Worm (Caenorhabditis elegans) whole organism, young adult: ENCODE data around the gene E04F6.4.
A peak's percentile ranks its signal among the peaks of the same experiment; 100 is the strongest.

Experiments
- C17E4.6 ChIP-seq: fragments of 200-800 bp; sonication (Bioruptor generic); IDR thresholded peaks from 2 replicates; pipeline ENCODE4 v1.3.6; 2022; ENCODE audit warnings: missing genetic modification reagents, missing genetic modification characterization, missing compliant biosample characterization
- F10E7.11 ChIP-seq: sonication (generic microtip); optimal IDR thresholded peaks from 2 replicates; lab custom pipeline; 2017; ENCODE audit warnings: mild to moderate bottlenecking, missing genetic modification characterization, moderate library complexity, missing compliant biosample characterization
- F55B11.4 ChIP-seq: sonication (generic microtip); optimal IDR thresholded peaks from 2 replicates; lab custom pipeline; 2016; ENCODE audit warnings: missing compliant biosample characterization, missing genetic modification characterization, borderline replicate concordance; ENCODE audit not compliant: insufficient read depth
- F57C9.4 ChIP-seq: sonication (generic microtip); optimal IDR thresholded peaks from 2 replicates; lab custom pipeline; 2017; ENCODE audit warnings: mild to moderate bottlenecking, missing genetic modification characterization, missing compliant biosample characterization
- K11D2.4 ChIP-seq: fragments of 200-800 bp; sonication (Bioruptor generic); IDR thresholded peaks from 2 replicates; pipeline ENCODE4 v1.3.6; 2022; ENCODE audit warnings: missing genetic modification reagents, missing genetic modification characterization, missing compliant biosample characterization
- T26A5.8 ChIP-seq: sonication (generic microtip); optimal IDR thresholded peaks from 2 replicates; lab custom pipeline; 2016; ENCODE audit warnings: missing genetic modification characterization, missing compliant biosample characterization
- Y53G8AR.9 ChIP-seq: fragments of 200-800 bp; sonication (Bioruptor generic); conservative IDR thresholded peaks from 2 replicates; pipeline ENCODE4 v1.3.6; 2022; ENCODE audit warnings: missing genetic modification reagents, missing genetic modification characterization, missing compliant biosample characterization
- Y67H2A.10 ChIP-seq: fragments of 200-800 bp; sonication (Bioruptor generic); conservative IDR thresholded peaks from 2 replicates; pipeline ENCODE4 v1.3.6; 2022; ENCODE audit warnings: missing genetic modification reagents, missing genetic modification characterization, missing compliant biosample characterization
- ZK185.1 ChIP-seq: sonication (generic microtip); optimal IDR thresholded peaks from 2 replicates; lab custom pipeline; 2016; ENCODE audit warnings: mild to moderate bottlenecking, missing genetic modification characterization, missing compliant biosample characterization; ENCODE audit not compliant: poor library complexity, severe bottlenecking
- akir-1 ChIP-seq: fragments of 200-800 bp; sonication (Bioruptor generic); optimal IDR thresholded peaks from 2 replicates; lab custom pipeline; 2018; ENCODE audit warnings: mild to moderate bottlenecking, missing genetic modification characterization, moderate library complexity, missing compliant biosample characterization
- aptf-2 ChIP-seq: fragments of 200-800 bp; sonication (Bioruptor generic); conservative IDR thresholded peaks from 2 replicates; pipeline ENCODE4 v1.3.6; 2022; ENCODE audit warnings: missing genetic modification reagents, missing genetic modification characterization, missing compliant biosample characterization
- aptf-3 ChIP-seq: fragments of 200-800 bp; sonication (Bioruptor generic); IDR thresholded peaks from 2 replicates; pipeline ENCODE4 v1.3.6; 2022; ENCODE audit warnings: missing genetic modification characterization, missing compliant biosample characterization
- attf-3 ChIP-seq: fragments of 200-800 bp; sonication (Bioruptor generic); conservative IDR thresholded peaks from 2 replicates; pipeline ENCODE4 v1.3.6; 2022; ENCODE audit warnings: missing genetic modification reagents, missing genetic modification characterization, missing compliant biosample characterization
- attf-6 ChIP-seq: fragments of 200-800 bp; sonication (Bioruptor generic); IDR thresholded peaks from 2 replicates; pipeline ENCODE4 v1.3.6; 2022; ENCODE audit warnings: missing genetic modification reagents, missing genetic modification characterization, missing compliant biosample characterization
- bed-1 ChIP-seq: fragments of 200-800 bp; sonication (Bioruptor generic); IDR thresholded peaks from 2 replicates; pipeline ENCODE4 v1.3.6; 2022; ENCODE audit warnings: missing genetic modification reagents, missing genetic modification characterization, missing compliant biosample characterization
- bed-2 ChIP-seq: fragments of 200-800 bp; sonication (Bioruptor generic); IDR thresholded peaks from 2 replicates; pipeline ENCODE4 v1.3.6; 2022; ENCODE audit warnings: missing genetic modification reagents, missing genetic modification characterization, missing compliant biosample characterization
- ccch-3 ChIP-seq: fragments of 200-800 bp; sonication (Bioruptor generic); optimal IDR thresholded peaks from 2 replicates; lab custom pipeline; 2018; ENCODE audit warnings: mild to moderate bottlenecking, missing genetic modification characterization, missing compliant biosample characterization
- ceh-100 ChIP-seq: fragments of 200-800 bp; sonication (Bioruptor generic); IDR thresholded peaks from 2 replicates; pipeline ENCODE4 v1.3.6; 2022; ENCODE audit warnings: missing genetic modification reagents, missing genetic modification characterization, missing compliant biosample characterization
- ceh-40 ChIP-seq: fragments of 200-800 bp; sonication (Bioruptor generic); IDR thresholded peaks from 2 replicates; pipeline ENCODE4 v1.3.6; 2022; ENCODE audit warnings: missing genetic modification characterization, missing compliant biosample characterization
- ceh-58 ChIP-seq: fragments of 200-800 bp; sonication (Bioruptor generic); IDR thresholded peaks from 2 replicates; pipeline ENCODE4 v1.3.6; 2022; ENCODE audit warnings: missing genetic modification characterization, missing compliant biosample characterization
- ceh-79 ChIP-seq: sonication (generic microtip); optimal IDR thresholded peaks from 2 replicates; lab custom pipeline; 2017; ENCODE audit warnings: mild to moderate bottlenecking, missing genetic modification characterization, missing compliant biosample characterization
- egl-44 ChIP-seq: fragments of 200-800 bp; sonication (Bioruptor generic); IDR thresholded peaks from 2 replicates; pipeline ENCODE4 v1.3.6; 2022; ENCODE audit warnings: missing genetic modification reagents, missing genetic modification characterization, missing compliant biosample characterization
- ets-4 ChIP-seq: fragments of 200-800 bp; sonication (Bioruptor generic); optimal IDR thresholded peaks from 2 replicates; lab custom pipeline; 2018; ENCODE audit warnings: mild to moderate bottlenecking, missing genetic modification characterization, missing compliant biosample characterization
- fkh-3 ChIP-seq: sonication (generic microtip); optimal IDR thresholded peaks from 2 replicates; lab custom pipeline; 2016; ENCODE audit warnings: mild to moderate bottlenecking, missing genetic modification characterization, missing compliant biosample characterization
- hmg-20 ChIP-seq: fragments of 200-800 bp; sonication (Bioruptor generic); IDR thresholded peaks from 2 replicates; pipeline ENCODE4 v1.3.6; 2022; ENCODE audit warnings: missing genetic modification reagents, missing genetic modification characterization, missing compliant biosample characterization
- hrde-1 ChIP-seq: sonication (generic microtip); optimal IDR thresholded peaks from 2 replicates; lab custom pipeline; 2016; ENCODE audit warnings: missing genetic modification characterization, mild to moderate bottlenecking, missing compliant biosample characterization, moderate library complexity, missing genotype, missing genetic modification reagents, borderline replicate concordance
- lag-1 ChIP-seq: fragments of 200-800 bp; sonication (Bioruptor generic); IDR thresholded peaks from 2 replicates; pipeline ENCODE4 v1.3.6; 2022; ENCODE audit warnings: missing genetic modification reagents, missing genetic modification characterization, missing compliant biosample characterization
- let-526 ChIP-seq: fragments of 200-800 bp; sonication (Bioruptor generic); IDR thresholded peaks from 2 replicates; pipeline ENCODE4 v1.3.6; 2022; ENCODE audit warnings: missing genetic modification reagents, missing genetic modification characterization, missing compliant biosample characterization
- lin-54 ChIP-seq: fragments of 200-800 bp; sonication (Bioruptor generic); optimal IDR thresholded peaks from 2 replicates; lab custom pipeline; 2018; ENCODE audit warnings: mild to moderate bottlenecking, missing genetic modification characterization, missing compliant biosample characterization
- lsl-1 ChIP-seq: fragments of 200-800 bp; sonication (Bioruptor generic); optimal IDR thresholded peaks from 2 replicates; lab custom pipeline; 2018; ENCODE audit warnings: mild to moderate bottlenecking, missing genetic modification characterization, moderate library complexity, missing compliant biosample characterization
- lsy-27 ChIP-seq: sonication (generic microtip); optimal IDR thresholded peaks from 2 replicates; lab custom pipeline; 2017; ENCODE audit warnings: missing genetic modification characterization, mild to moderate bottlenecking, missing compliant biosample characterization, antibody characterized with exemption, missing genotype, borderline replicate concordance; ENCODE audit not compliant: insufficient read depth
- madf-6 ChIP-seq: fragments of 200-800 bp; sonication (Bioruptor generic); IDR thresholded peaks from 2 replicates; pipeline ENCODE4 v1.3.6; 2022; ENCODE audit warnings: missing genetic modification reagents, missing genetic modification characterization, missing compliant biosample characterization
- nhr-90 ChIP-seq: sonication (generic microtip); optimal IDR thresholded peaks from 2 replicates; lab custom pipeline; 2016; ENCODE audit warnings: missing genotype, mild to moderate bottlenecking, missing genetic modification characterization, missing compliant biosample characterization
- rec-8 ChIP-seq, 2 experiments: sonication (generic microtip); optimal IDR thresholded peaks; 2 replicates each; lab custom pipeline; 2016; ENCODE audit warnings: mild to moderate bottlenecking in 2 of 2, missing genetic modification characterization in 2 of 2, missing genetic modification reagents in 2 of 2, missing genotype in 2 of 2, missing biosample characterization in 1 of 2, missing compliant biosample characterization in 1 of 2, moderate library complexity in 1 of 2
- snpc-1.3 ChIP-seq: sonication (generic microtip); optimal IDR thresholded peaks from 2 replicates; lab custom pipeline; 2017; ENCODE audit warnings: missing genetic modification characterization, mild to moderate bottlenecking, missing compliant biosample characterization, antibody characterized with exemption, moderate library complexity, missing genotype, missing genetic modification reagents; ENCODE audit not compliant: insufficient read depth
- snpc-4 ChIP-seq, 5 experiments: fragments of 150-350 bp in 1 of 5; sonication (generic microtip) in 4 of 5; optimal IDR thresholded peaks; 2 replicates each; lab custom pipeline; 2014 to 2018; ENCODE audit warnings: missing genetic modification characterization in 5 of 5, missing biosample characterization in 3 of 5, antibody characterized with exemption in 2 of 5, mild to moderate bottlenecking in 2 of 5, missing compliant biosample characterization in 2 of 5, missing genotype in 2 of 5, moderate library complexity in 2 of 5, missing genetic modification reagents in 1 of 5
- somi-1 ChIP-seq: fragments of 200-800 bp; sonication (Bioruptor generic); optimal IDR thresholded peaks from 2 replicates; lab custom pipeline; 2018; ENCODE audit warnings: mild to moderate bottlenecking, missing genetic modification characterization, missing compliant biosample characterization
- sptf-2 ChIP-seq: fragments of 200-800 bp; sonication (Bioruptor generic); optimal IDR thresholded peaks from 2 replicates; lab custom pipeline; 2018; ENCODE audit warnings: mild to moderate bottlenecking, missing genetic modification characterization, missing compliant biosample characterization
- tbp1 ChIP-seq: fragments of 200-800 bp; sonication (Bioruptor generic); optimal IDR thresholded peaks from 2 replicates; lab custom pipeline; 2018; ENCODE audit warnings: mild to moderate bottlenecking, missing genetic modification characterization, missing compliant biosample characterization
- tbx-9 ChIP-seq: sonication (generic microtip); optimal IDR thresholded peaks from 2 replicates; lab custom pipeline; 2016; ENCODE audit warnings: borderline replicate concordance, missing genetic modification characterization, inconsistent platforms, missing compliant biosample characterization
- unc-130 ChIP-seq: sonication (generic microtip); optimal IDR thresholded peaks from 2 replicates; lab custom pipeline; 2016; ENCODE audit warnings: missing genetic modification reagents, missing genetic modification characterization, missing compliant biosample characterization
- unc-62 ChIP-seq: fragments of 150-350 bp; optimal IDR thresholded peaks from 2 replicates; lab custom pipeline; 2014; ENCODE audit warnings: missing biosample characterization, missing genetic modification reagents, missing genetic modification characterization
- zfh-2 ChIP-seq: fragments of 200-800 bp; sonication (Bioruptor generic); conservative IDR thresholded peaks from 2 replicates; pipeline ENCODE4 v1.3.6; 2022; ENCODE audit warnings: missing genetic modification reagents, missing genetic modification characterization, missing compliant biosample characterization
- ztf-18 ChIP-seq: sonication (generic microtip); optimal IDR thresholded peaks from 2 replicates; lab custom pipeline; 2016; ENCODE audit warnings: missing genotype, mild to moderate bottlenecking, missing genetic modification characterization, missing compliant biosample characterization
- ztf-28 ChIP-seq: fragments of 200-800 bp; sonication (Bioruptor generic); IDR thresholded peaks from 2 replicates; pipeline ENCODE4 v1.3.6; 2022; ENCODE audit warnings: missing genetic modification reagents, missing genetic modification characterization, missing compliant biosample characterization
- ztf-3 ChIP-seq: fragments of 200-800 bp; sonication (Bioruptor generic); optimal IDR thresholded peaks from 2 replicates; lab custom pipeline; 2018; ENCODE audit warnings: mild to moderate bottlenecking, missing genetic modification characterization, missing compliant biosample characterization

Gene E04F6.4

ce11 chrII:7151969-7152631, 37.1 kb upstream of the E04F6.4 start, which contains the start of gene fust-1 (continued):
- TF ChIP-seq ztf-28 (no peak), ceh-58 (no peak), unc-130 (GFP tag; lab: Kevin White, UChicago) (peak; percentile 68), F10E7.11 (no peak), attf-6 (GFP tag; lab: Robert Waterston, UW) (peak; percentile 85), rec-8 (tag; optimal IDR thresholded peaks at IDR 0.05; lab: Kevin White, UChicago) (peak in 1 of 2 experiments; percentile 10), C17E4.6 (GFP tag; lab: Robert Waterston, UW) (peak; percentile 80), ccch-3 (no peak), ceh-100 (GFP tag; lab: Robert Waterston, UW) (peak; percentile 88), tbp1 (GFP tag; lab: Kevin White, UChicago) (peak; percentile 75), let-526 (GFP tag; lab: Robert Waterston, UW) (peak; percentile 80; the same call in 1 of the 2 replicates), egl-44 (peak; percentile 75; the same call in 1 of the 2 replicates), lag-1 (GFP tag; lab: Robert Waterston, UW) (no peak), ZK185.1 (tag; lab: Kevin White, UChicago) (peak; percentile 94), bed-2 (GFP tag; lab: Robert Waterston, UW) (0 out of 2 replicates have a peak, but pooled peaks have one; percentile 24), snpc-4 (GFP tag; optimal IDR thresholded peaks at IDR 0.05; lab: Kevin White, UChicago) (peak; percentile 58), snpc-4 (tag; optimal IDR thresholded peaks at IDR 0.05; lab: Kevin White, UChicago) (peak; percentile 48 to 89 (median 86)), fkh-3 (tag; lab: Kevin White, UChicago) (no peak), snpc-1.3 (tag; lab: Kevin White, UChicago) (peak; percentile 95), zfh-2 (GFP tag; lab: Robert Waterston, UW) (no peak), T26A5.8 (no peak), lin-54 (GFP tag; lab: Kevin White, UChicago) (peak; percentile 96), Y53G8AR.9 (GFP tag; lab: Robert Waterston, UW) (peak; percentile 98), nhr-90 (tag; lab: Kevin White, UChicago) (peak; percentile 22), sptf-2 (GFP tag; lab: Kevin White, UChicago) (no peak), lsl-1 (peak; percentile 87), ztf-3 (GFP tag; lab: Kevin White, UChicago) (peak; percentile 24), bed-1 (GFP tag; lab: Robert Waterston, UW) (no peak), aptf-2 (GFP tag; lab: Robert Waterston, UW) (no peak), Y67H2A.10 (no peak), madf-6 (GFP tag; lab: Robert Waterston, UW) (peak; percentile 95), K11D2.4 (GFP tag; lab: Robert Waterston, UW) (peak; percentile 97), F57C9.4 (tag; lab: Kevin White, UChicago) (no peak), attf-3 (GFP tag; lab: Robert Waterston, UW) (peak; percentile 86), aptf-3 (GFP tag; lab: Robert Waterston, UW) (no peak), F55B11.4 (tag; lab: Kevin White, UChicago) (no peak), lsy-27 (no peak), ets-4 (GFP tag; lab: Kevin White, UChicago) (peak; percentile 48), unc-62 (GFP tag; lab: Kevin White, UChicago) (no peak), akir-1 (GFP tag; lab: Kevin White, UChicago) (no peak), ceh-79 (tag; lab: Kevin White, UChicago) (no peak), somi-1 (peak; percentile 80), hrde-1 (peak; percentile 74), hmg-20 (GFP tag; lab: Robert Waterston, UW) (peak; percentile 92), tbx-9 (no peak), ceh-40 (GFP tag; lab: Robert Waterston, UW) (no peak), ztf-18 (tag; lab: Kevin White, UChicago) (peak; percentile 100)
